Worm (Caenorhabditis elegans) whole organism, L2 larva: Measurements from ENCODE around the gene rps-16.

ENCODE experiments used
- C34F6.9 ChIP-seq: fragments of 150-350 bp; optimal IDR thresholded peaks from 2 replicates; lab custom pipeline; 2014; ENCODE audit warnings: missing biosample characterization, missing genetic modification characterization
- F13H6.1 ChIP-seq: sonication (generic microtip); optimal IDR thresholded peaks from 2 replicates; lab custom pipeline; 2016; ENCODE audit warnings: missing genetic modification characterization, missing compliant biosample characterization
- ZK546.5 ChIP-seq: sonication (generic microtip); optimal IDR thresholded peaks from 2 replicates; lab custom pipeline; 2017; ENCODE audit warnings: missing biosample characterization, missing genetic modification characterization
- alr-1 ChIP-seq: fragments of 150-350 bp; optimal IDR thresholded peaks from 2 replicates; lab custom pipeline; 2014; ENCODE audit warnings: missing biosample characterization, missing genetic modification characterization
- aly-2 ChIP-seq: fragments of 150-350 bp; optimal IDR thresholded peaks from 2 replicates; lab custom pipeline; 2014; ENCODE audit warnings: missing biosample characterization, missing genetic modification characterization
- ama-1 ChIP-seq: fragments of 150-350 bp; optimal IDR thresholded peaks from 2 replicates; lab custom pipeline; 2018; ENCODE audit warnings: inconsistent platforms
- crh-2 ChIP-seq: sonication (generic microtip); optimal IDR thresholded peaks from 2 replicates; lab custom pipeline; 2017; ENCODE audit warnings: missing biosample characterization, missing genetic modification characterization
- dmd-4 ChIP-seq: sonication (generic microtip); optimal IDR thresholded peaks from 2 replicates; lab custom pipeline; 2017; ENCODE audit warnings: missing biosample characterization, missing genetic modification characterization
- egl-27 ChIP-seq: sonication (generic microtip); optimal IDR thresholded peaks from 3 replicates; lab custom pipeline; 2017; ENCODE audit warnings: missing biosample characterization, missing genetic modification reagents, missing genetic modification characterization
- elt-1 ChIP-seq: fragments of 150-350 bp; optimal IDR thresholded peaks from 2 replicates; lab custom pipeline; 2014; ENCODE audit warnings: missing biosample characterization, missing genetic modification characterization
- elt-3 ChIP-seq: sonication (generic microtip); optimal IDR thresholded peaks from 2 replicates; lab custom pipeline; 2017; ENCODE audit warnings: missing biosample characterization, missing genetic modification characterization
- fos-1 ChIP-seq: fragments of 150-350 bp; optimal IDR thresholded peaks from 2 replicates; lab custom pipeline; 2014; ENCODE audit warnings: missing biosample characterization, missing genetic modification characterization
- lin-39 ChIP-seq: fragments of 150-350 bp; optimal IDR thresholded peaks from 2 replicates; lab custom pipeline; 2014; ENCODE audit warnings: missing biosample characterization, missing genetic modification reagents, missing genetic modification characterization
- mab-5 ChIP-seq: fragments of 150-350 bp; optimal IDR thresholded peaks from 2 replicates; lab custom pipeline; 2014; ENCODE audit warnings: missing biosample characterization, missing genetic modification characterization
- mdl-1 ChIP-seq, 2 experiments: fragments of 150-350 bp in 1 of 2; sonication (generic microtip) in 1 of 2; optimal IDR thresholded peaks; 2 replicates each; lab custom pipeline; 2017; ENCODE audit warnings: missing biosample characterization in 2 of 2, missing genetic modification characterization in 2 of 2
- nhr-10 ChIP-seq: sonication (generic microtip); optimal IDR thresholded peaks from 2 replicates; lab custom pipeline; 2017; ENCODE audit warnings: missing biosample characterization, missing genetic modification characterization
- nhr-11 ChIP-seq: fragments of 150-350 bp; optimal IDR thresholded peaks from 2 replicates; lab custom pipeline; 2014; ENCODE audit warnings: missing biosample characterization, missing genetic modification characterization
- nhr-12 ChIP-seq: fragments of 150-350 bp; optimal IDR thresholded peaks from 2 replicates; lab custom pipeline; 2014; ENCODE audit warnings: missing biosample characterization, missing genetic modification characterization
- nhr-129 ChIP-seq: fragments of 150-350 bp; optimal IDR thresholded peaks from 2 replicates; lab custom pipeline; 2014; ENCODE audit warnings: missing biosample characterization, missing genetic modification characterization
- nhr-21 ChIP-seq: fragments of 150-350 bp; optimal IDR thresholded peaks from 2 replicates; lab custom pipeline; 2014; ENCODE audit warnings: missing biosample characterization, missing genetic modification characterization
- nhr-23 ChIP-seq: fragments of 150-350 bp; optimal IDR thresholded peaks from 2 replicates; lab custom pipeline; 2014; ENCODE audit warnings: missing biosample characterization, missing genetic modification reagents, missing genetic modification characterization
- nhr-237 ChIP-seq: fragments of 150-350 bp; optimal IDR thresholded peaks from 2 replicates; lab custom pipeline; 2014; ENCODE audit warnings: missing biosample characterization, missing genetic modification characterization
- nhr-6 ChIP-seq: fragments of 150-350 bp; optimal IDR thresholded peaks from 2 replicates; lab custom pipeline; 2014; ENCODE audit warnings: missing biosample characterization, missing genetic modification characterization
- peb-1 ChIP-seq: fragments of 150-350 bp; optimal IDR thresholded peaks from 2 replicates; lab custom pipeline; 2014; ENCODE audit warnings: missing biosample characterization, missing genetic modification characterization
- sem-4 ChIP-seq: fragments of 150-350 bp; optimal IDR thresholded peaks from 2 replicates; lab custom pipeline; 2014; ENCODE audit warnings: missing biosample characterization, missing genetic modification reagents, missing genetic modification characterization
- skn-1 ChIP-seq: sonication (generic microtip); optimal IDR thresholded peaks from 2 replicates; lab custom pipeline; 2017; ENCODE audit warnings: missing biosample characterization, missing genetic modification characterization
- sma-3 ChIP-seq: sonication (generic microtip); optimal IDR thresholded peaks from 2 replicates; lab custom pipeline; 2016; ENCODE audit warnings: missing genetic modification reagents, missing genetic modification characterization, missing compliant biosample characterization
- sma-9 ChIP-seq, 2 experiments: fragments of 150-350 bp in 1 of 2; sonication (generic microtip) in 1 of 2; optimal IDR thresholded peaks; 2 replicates each; lab custom pipeline; 2014 to 2016; ENCODE audit warnings: missing genetic modification characterization in 2 of 2, mild to moderate bottlenecking in 1 of 2, missing biosample characterization in 1 of 2, missing compliant biosample characterization in 1 of 2, missing genetic modification reagents in 1 of 2, moderate library complexity in 1 of 2
- snpc-4 ChIP-seq: fragments of 150-350 bp; optimal IDR thresholded peaks from 2 replicates; lab custom pipeline; 2014; ENCODE audit warnings: missing biosample characterization, missing genetic modification characterization
- unc-55 ChIP-seq: fragments of 150-350 bp; sonication (generic microtip); optimal IDR thresholded peaks from 3 replicates; lab custom pipeline; 2014; ENCODE audit warnings: missing biosample characterization, missing genetic modification reagents, missing genetic modification characterization
- ztf-1 ChIP-seq: fragments of 200-800 bp; sonication (Bioruptor generic); conservative IDR thresholded peaks from 2 replicates; pipeline ENCODE4 v1.3.6; 2022; ENCODE audit warnings: missing genetic modification characterization, missing compliant biosample characterization
- ztf-11 ChIP-seq: sonication (generic microtip); optimal IDR thresholded peaks from 2 replicates; lab custom pipeline; 2017; ENCODE audit warnings: missing biosample characterization, missing genetic modification characterization

The rps-16 gene

DNA sequence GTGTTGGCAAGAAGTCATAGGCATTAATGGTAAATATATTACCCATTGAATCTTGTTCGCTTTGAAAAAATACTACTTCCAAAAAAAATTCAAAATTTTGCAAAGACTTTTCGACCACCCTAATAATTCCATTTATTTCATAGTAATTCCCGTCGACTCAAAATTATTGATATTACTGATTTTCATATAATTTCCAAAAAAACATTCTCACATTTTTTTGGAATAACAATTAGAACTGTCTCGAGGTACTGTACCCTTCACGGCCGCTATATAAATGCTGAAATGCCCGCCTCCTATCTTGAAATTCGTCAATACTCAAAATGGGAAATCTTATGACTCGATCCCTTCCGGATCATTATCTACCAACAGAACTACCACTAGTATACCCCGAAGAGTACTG, 23.2 kb upstream of the rps-16 start, which contains the start of gene F14H8.4:
Gene F14H8.4 (plus strand): TSS at position 301 of the 400 bp plus-strand sequence.
- TF ChIP-seq crh-2: no peak
- TF ChIP-seq nhr-11 (tag; lab: Kevin White, UChicago): no peak

- TF ChIP-seq nhr-23 (no peak), F13H6.1 (tag; lab: Kevin White, UChicago) (no peak), alr-1 (no peak), ZK546.5 (tag; lab: Kevin White, UChicago) (no peak), nhr-129 (tag; lab: Kevin White, UChicago) (no peak), C34F6.9 (tag; lab: Kevin White, UChicago) (no peak), elt-3 (tag; lab: Kevin White, UChicago) (no peak), sem-4 (tag; lab: Kevin White, UChicago) (no peak), dmd-4 (no peak), nhr-6 (no peak), sma-3 (GFP tag; lab: Kevin White, UChicago) (no peak), ama-1 (lab: Kevin White, UChicago) (no peak), mdl-1 (tag; optimal IDR thresholded peaks at IDR 0.05; lab: Kevin White, UChicago) (no peak)
- TF ChIP-seq, all 48 proteins: peak for 0
Observed at ce11 chrV:15020732-15021131, 20.4 kb upstream of the rps-16 start, which contains the start of gene F14H8.5. TSS of gene F14H8.5 (plus strand) at chrV:15021032.

DNA sequence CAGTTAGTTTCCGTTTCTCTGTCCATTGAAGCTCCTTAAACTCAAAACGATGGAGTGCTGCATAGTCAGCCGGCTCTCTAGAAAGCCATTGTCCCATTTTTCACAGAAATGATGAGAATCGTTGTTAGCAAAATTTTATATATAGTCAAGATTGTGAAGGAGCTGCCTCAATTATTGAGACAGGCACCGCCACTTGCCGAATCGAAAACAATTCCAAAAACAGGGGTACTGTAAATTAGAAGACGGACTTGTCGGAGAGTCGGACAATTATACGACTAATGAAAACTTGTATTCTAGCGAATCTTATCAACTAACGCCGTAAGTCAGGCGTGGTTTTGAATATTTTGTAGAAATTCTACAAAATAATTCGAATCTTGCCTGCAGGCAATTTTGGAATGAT, 19.9 kb upstream of the rps-16 start, which contains the start of gene F14H8.2:
Gene F14H8.2 (minus strand): TSS at position 101 of the 400 bp plus-strand sequence.
- TF ChIP-seq lin-39 (tag; lab: Kevin White, UChicago) (no peak), snpc-4 (no peak), elt-1 (tag; lab: Kevin White, UChicago) (no peak), ztf-1 (GFP tag; lab: Robert Waterston, UW) (no peak)

DNA sequence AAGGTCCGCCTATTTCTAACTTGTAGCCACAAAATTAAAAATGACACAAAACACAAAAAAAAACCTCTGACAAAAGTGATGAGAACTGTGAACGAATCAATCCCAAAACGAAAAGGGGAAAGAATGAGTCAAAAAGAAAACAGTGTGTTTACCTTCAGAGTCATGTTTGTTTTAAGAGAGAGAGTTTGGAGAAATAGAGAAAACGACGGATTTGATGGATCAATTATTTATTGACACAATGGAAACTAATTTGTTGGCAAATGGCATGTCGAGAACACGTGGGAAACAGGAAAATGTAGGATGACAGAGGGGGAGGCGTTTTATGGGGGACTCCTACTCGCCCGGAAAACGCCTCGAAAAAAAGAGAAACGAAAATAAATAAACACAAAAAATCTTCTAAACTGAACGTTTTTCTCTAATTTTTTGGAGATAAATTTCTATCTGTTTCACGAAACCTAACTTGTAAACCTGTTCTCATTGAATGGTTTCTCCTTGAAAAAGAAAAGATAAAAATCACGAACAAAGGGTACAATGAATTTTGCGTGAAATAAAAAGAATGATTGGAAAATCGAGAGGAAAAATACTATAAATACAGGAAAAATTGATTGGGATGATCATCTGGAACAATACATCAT, 16.6 kb upstream of the rps-16 start:
- no peak for TF ChIP-seq ztf-11 (tag; lab: Kevin White, UChicago)
- peak; percentile 4 for TF ChIP-seq F13H6.1 (tag; lab: Kevin White, UChicago)
- TF ChIP-seq sem-4 (tag; lab: Kevin White, UChicago): no peak
- TF ChIP-seq ZK546.5 (tag; lab: Kevin White, UChicago): no peak
- TF ChIP-seq dmd-4: no peak
- TF ChIP-seq fos-1 (tag; lab: Kevin White, UChicago): no peak
- TF ChIP-seq elt-3 (tag; lab: Kevin White, UChicago): no peak
- TF ChIP-seq nhr-129 (tag; lab: Kevin White, UChicago): peak; percentile 31
- no peak for TF ChIP-seq skn-1 (tag; lab: Kevin White, UChicago)
- TF ChIP-seq peb-1 (tag; lab: Kevin White, UChicago): no peak

ce11 chrV:15015799-15016198, 15.5 kb upstream of the rps-16 start:
- TF ChIP-seq elt-3 (tag; lab: Kevin White, UChicago): no peak
- peak; percentile 33 for TF ChIP-seq sma-9 (GFP tag; optimal IDR thresholded peaks at IDR 0.05; lab: Kevin White, UChicago)
- no peak for TF ChIP-seq sma-9 (tag; optimal IDR thresholded peaks at IDR 0.05; lab: Kevin White, UChicago)
- TF ChIP-seq, all 48 proteins: peak for 1

- no peak for TF ChIP-seq mab-5
- TF ChIP-seq C34F6.9 (tag; lab: Kevin White, UChicago): no peak
- no peak for TF ChIP-seq unc-55 (GFP tag; lab: Kevin White, UChicago)
- TF ChIP-seq snpc-4: no peak
- TF ChIP-seq aly-2: no peak
- no peak for TF ChIP-seq nhr-237
- no peak for TF ChIP-seq nhr-21 (tag; lab: Kevin White, UChicago)
- no peak for TF ChIP-seq ztf-11 (tag; lab: Kevin White, UChicago)
- TF ChIP-seq nhr-10 (tag; lab: Kevin White, UChicago): no peak
- no peak for TF ChIP-seq egl-27 (tag; lab: Kevin White, UChicago)
- TF ChIP-seq nhr-12: no peak
Observed at ce11 chrV:15014164-15014563, 13.8 kb upstream of the rps-16 start, which contains the start of gene obr-2. TSS of gene obr-2 (minus strand) at chrV:15014264.
